Fruit fly (Drosophila melanogaster) whole organism, embryonic: ENCODE results near the gene CG11379.

Experiments
- ATbp ChIP-seq: fragments of 200-800 bp; sonication (Bioruptor generic); optimal IDR thresholded peaks from 2 replicates; lab custom pipeline; 2017; ENCODE audit warnings: missing biosample characterization, mild to moderate bottlenecking, missing genetic modification characterization, missing genetic modification reagents
- Adf1 ChIP-seq: fragments of 200-800 bp; sonication (Bioruptor generic); IDR thresholded peaks from 2 replicates; pipeline ENCODE4 v1.3.6; 2022; ENCODE audit warnings: missing biosample characterization, missing genetic modification characterization
- Bteb2 ChIP-seq: fragments of 200-800 bp; sonication (Bioruptor generic); optimal IDR thresholded peaks from 2 replicates; lab custom pipeline; 2016; ENCODE audit warnings: missing biosample characterization, missing genetic modification characterization
- CG10321 ChIP-seq: fragments of 200-800 bp; sonication (Bioruptor generic); IDR thresholded peaks from 2 replicates; pipeline ENCODE4 v1.3.6; 2022; ENCODE audit warnings: missing biosample characterization, missing genetic modification characterization
- CG12071 ChIP-seq: fragments of 200-800 bp; sonication (Bioruptor generic); optimal IDR thresholded peaks from 3 replicates; lab custom pipeline; 2018; ENCODE audit warnings: missing biosample characterization, mild to moderate bottlenecking, missing genetic modification characterization
- CG12299 ChIP-seq: fragments of 200-800 bp; sonication (Bioruptor generic); optimal IDR thresholded peaks from 2 replicates; lab custom pipeline; 2018; ENCODE audit warnings: missing biosample characterization, mild to moderate bottlenecking, missing genetic modification characterization
- CG12769 ChIP-seq: fragments of 200-800 bp; sonication (Bioruptor generic); optimal IDR thresholded peaks from 2 replicates; lab custom pipeline; 2019; ENCODE audit warnings: missing biosample characterization, mild to moderate bottlenecking, missing genetic modification characterization, moderate library complexity
- CG13123 ChIP-seq: fragments of 200-800 bp; sonication (Bioruptor generic); optimal IDR thresholded peaks from 2 replicates; lab custom pipeline; 2016; ENCODE audit warnings: missing biosample characterization, missing genetic modification characterization
- CG17385 ChIP-seq: fragments of 200-800 bp; sonication (Bioruptor generic); optimal IDR thresholded peaks from 3 replicates; lab custom pipeline; 2018; ENCODE audit warnings: missing biosample characterization, mild to moderate bottlenecking, missing genetic modification characterization
- CG17612 ChIP-seq: fragments of 200-800 bp; sonication (Bioruptor generic); IDR thresholded peaks from 2 replicates; pipeline ENCODE4 v1.3.6; 2022; ENCODE audit warnings: missing biosample characterization, missing genetic modification characterization
- CG17829 ChIP-seq: fragments of 200-800 bp; optimal IDR thresholded peaks from 2 replicates; lab custom pipeline; 2019; ENCODE audit warnings: missing biosample characterization, mild to moderate bottlenecking, missing genetic modification characterization, moderate library complexity
- CG18599 ChIP-seq: fragments of 200-800 bp; sonication (Bioruptor generic); optimal IDR thresholded peaks from 3 replicates; lab custom pipeline; 2017; ENCODE audit warnings: missing biosample characterization, missing genetic modification characterization, mild to moderate bottlenecking, moderate library complexity, missing genetic modification reagents
- CG18764 ChIP-seq: fragments of 200-800 bp; sonication (Bioruptor generic); optimal IDR thresholded peaks from 3 replicates; lab custom pipeline; 2016; ENCODE audit warnings: missing biosample characterization, missing genetic modification characterization
- CG2678 ChIP-seq: fragments of 200-800 bp; sonication (Bioruptor generic); optimal IDR thresholded peaks from 3 replicates; lab custom pipeline; 2019; ENCODE audit warnings: missing biosample characterization, mild to moderate bottlenecking, missing genetic modification characterization, moderate library complexity
- CG34376 ChIP-seq: fragments of 200-800 bp; sonication (Bioruptor generic); optimal IDR thresholded peaks from 2 replicates; lab custom pipeline; 2018; ENCODE audit warnings: missing biosample characterization, mild to moderate bottlenecking, missing genetic modification characterization
- CG3726 ChIP-seq: fragments of 200-800 bp; sonication (Bioruptor generic); IDR thresholded peaks from 3 replicates; pipeline ENCODE4, ENCODE4 v1.3.6; 2022; ENCODE audit warnings: missing biosample characterization, missing genetic modification characterization
- CG4404 ChIP-seq: fragments of 200-800 bp; sonication (Bioruptor generic); IDR thresholded peaks from 2 replicates; pipeline ENCODE4 v1.3.6; 2022; ENCODE audit warnings: missing biosample characterization, missing genetic modification characterization
- CG4707 ChIP-seq: fragments of 200-800 bp; sonication (Bioruptor generic); optimal IDR thresholded peaks from 2 replicates; lab custom pipeline; 2018; ENCODE audit warnings: missing biosample characterization, mild to moderate bottlenecking, missing genetic modification characterization, moderate library complexity
- CG6254 ChIP-seq: fragments of 200-800 bp; sonication (Bioruptor generic); optimal IDR thresholded peaks from 3 replicates; lab custom pipeline; 2017; ENCODE audit warnings: mild to moderate bottlenecking, missing biosample characterization, missing genetic modification reagents, missing genetic modification characterization
- CG8290 ChIP-seq, 3 experiments: fragments of 200-800 bp; sonication (Bioruptor generic); optimal IDR thresholded peaks; 2 replicates each; lab custom pipeline; 2016 to 2019; ENCODE audit warnings: missing biosample characterization in 3 of 3, missing genetic modification characterization in 3 of 3, mild to moderate bottlenecking in 2 of 3, moderate library complexity in 1 of 3
- CG8359 ChIP-seq: fragments of 200-800 bp; sonication (Bioruptor generic); optimal IDR thresholded peaks from 2 replicates; lab custom pipeline; 2017; ENCODE audit warnings: missing biosample characterization, mild to moderate bottlenecking, missing genetic modification characterization, borderline replicate concordance
- Deaf1 ChIP-seq: fragments of 200-800 bp; optimal IDR thresholded peaks from 3 replicates; lab custom pipeline; 2019; ENCODE audit warnings: missing biosample characterization, mild to moderate bottlenecking, missing genetic modification characterization, moderate library complexity
- Gsc ChIP-seq: fragments of 200-800 bp; sonication (Bioruptor generic); IDR thresholded peaks from 2 replicates; pipeline ENCODE4 v1.3.6; 2022; ENCODE audit warnings: missing biosample characterization, missing genetic modification characterization
- HmgZ ChIP-seq: fragments of 200-800 bp; sonication (Bioruptor generic); optimal IDR thresholded peaks from 2 replicates; lab custom pipeline; 2018; ENCODE audit warnings: missing biosample characterization, mild to moderate bottlenecking, missing genetic modification characterization
- Lhr ChIP-seq: fragments of 200-800 bp; sonication (Bioruptor generic); optimal IDR thresholded peaks from 3 replicates; lab custom pipeline; 2017; ENCODE audit warnings: mild to moderate bottlenecking, missing biosample characterization, missing genetic modification reagents, missing genetic modification characterization
- Med ChIP-seq: fragments of 200-800 bp; sonication (Bioruptor generic); peaks from one replicate; lab custom pipeline; 2016; ENCODE audit warnings: missing biosample characterization, missing genetic modification characterization, mild to moderate bottlenecking, inconsistent platforms, moderate library complexity
- Nf-YC ChIP-seq: fragments of 200-800 bp; optimal IDR thresholded peaks from 3 replicates; lab custom pipeline; 2019; ENCODE audit warnings: missing biosample characterization, mild to moderate bottlenecking, missing genetic modification characterization, moderate library complexity
- Pdp1 ChIP-seq, 2 experiments: fragments of 200-800 bp; sonication (Bioruptor generic); optimal IDR thresholded peaks; 3 replicates each; lab custom pipeline; 2016; ENCODE audit warnings: missing biosample characterization in 2 of 2, missing genetic modification characterization in 2 of 2, mild to moderate bottlenecking in 1 of 2, moderate library complexity in 1 of 2
- ac ChIP-seq: fragments of 200-800 bp; sonication (Bioruptor generic); optimal IDR thresholded peaks from 3 replicates; lab custom pipeline; 2017; ENCODE audit warnings: missing biosample characterization, mild to moderate bottlenecking, missing genetic modification characterization
- bab2 ChIP-seq: fragments of 200-800 bp; sonication (Bioruptor generic); optimal IDR thresholded peaks from 2 replicates; lab custom pipeline; 2016; ENCODE audit warnings: missing biosample characterization, missing genetic modification characterization
- cas ChIP-seq: fragments of 200-800 bp; sonication (Bioruptor generic); IDR thresholded peaks from 2 replicates; pipeline ENCODE4 v1.3.6; 2022; ENCODE audit warnings: missing biosample characterization, missing genetic modification characterization
- chinmo ChIP-seq: fragments of 200-800 bp; sonication (Bioruptor generic); IDR thresholded peaks from 4 replicates; pipeline ENCODE4 v1.3.6; 2022; ENCODE audit warnings: missing biosample characterization, missing genetic modification characterization; ENCODE audit not compliant: partially characterized antibody
- chm ChIP-seq: fragments of 200-800 bp; sonication (Bioruptor generic); IDR thresholded peaks from 2 replicates; pipeline ENCODE4 v1.3.6; 2022; ENCODE audit warnings: missing biosample characterization, missing genetic modification characterization
- exex ChIP-seq: fragments of 200-800 bp; sonication (Bioruptor generic); optimal IDR thresholded peaks from 4 replicates; lab custom pipeline; 2018; ENCODE audit warnings: missing biosample characterization, mild to moderate bottlenecking, missing genetic modification characterization, moderate library complexity
- grn ChIP-seq: fragments of 200-800 bp; sonication (Bioruptor generic); optimal IDR thresholded peaks from 3 replicates; lab custom pipeline; 2017; ENCODE audit warnings: missing biosample characterization, missing genetic modification characterization
- gt ChIP-seq: fragments of 200-800 bp; sonication (Bioruptor generic); IDR thresholded peaks from 2 replicates; pipeline ENCODE4 v1.3.6; 2022; ENCODE audit warnings: missing biosample characterization, missing genetic modification characterization
- lmd ChIP-seq: fragments of 200-800 bp; sonication (Bioruptor generic); IDR thresholded peaks from 2 replicates; pipeline ENCODE4 v1.3.6; 2022; ENCODE audit warnings: missing biosample characterization, missing genetic modification characterization
- mirr ChIP-seq: fragments of 200-800 bp; sonication (Bioruptor generic); optimal IDR thresholded peaks from 3 replicates; lab custom pipeline; 2018; ENCODE audit warnings: missing biosample characterization, mild to moderate bottlenecking, missing genetic modification characterization
- pfk ChIP-seq: fragments of 200-800 bp; sonication (Bioruptor generic); optimal IDR thresholded peaks from 2 replicates; lab custom pipeline; 2018; ENCODE audit warnings: missing biosample characterization, mild to moderate bottlenecking, missing genetic modification characterization, moderate library complexity
- sd ChIP-seq: fragments of 200-800 bp; sonication (Bioruptor generic); optimal IDR thresholded peaks from 3 replicates; lab custom pipeline; 2018; ENCODE audit warnings: missing biosample characterization, mild to moderate bottlenecking, missing genetic modification characterization, moderate library complexity
- sens ChIP-seq: fragments of 200-800 bp; sonication (Bioruptor generic); peaks from one replicate; lab custom pipeline; 2016; ENCODE audit warnings: missing biosample characterization, missing genetic modification characterization
- slbo ChIP-seq: fragments of 200-800 bp; sonication (Bioruptor generic); IDR thresholded peaks from 2 replicates; pipeline ENCODE4 v1.3.6; 2022; ENCODE audit warnings: missing biosample characterization, missing genetic modification characterization
- sug ChIP-seq: fragments of 200-800 bp; optimal IDR thresholded peaks from 2 replicates; lab custom pipeline; 2019; ENCODE audit warnings: missing biosample characterization, mild to moderate bottlenecking, missing genetic modification characterization, moderate library complexity

CG11379 gene

dm6 chrX:1171018-1171417 is 8.9 kb upstream of the CG11379 start (continued):
- TF ChIP-seq gt, result no peak
- TF ChIP-seq CG4404 (GFP tag; lab: Robert Waterston, UW), result no peak
- TF ChIP-seq lmd (GFP tag; lab: Robert Waterston, UW), result peak; percentile 39; the same call in 1 of the 2 replicates
- peak; percentile 28 for TF ChIP-seq slbo (GFP tag; lab: Robert Waterston, UW)
- no peak for TF ChIP-seq ac (GFP tag; lab: Kevin White, UChicago)
- TF ChIP-seq Lhr (GFP tag; lab: Kevin White, UChicago), result no peak
- TF ChIP-seq pfk (GFP tag; lab: Kevin White, UChicago), result no peak
- TF ChIP-seq CG8290 (GFP tag; optimal IDR thresholded peaks at IDR 0.05; lab: Kevin White, UChicago), result no peak
- TF ChIP-seq CG8290 (tag; optimal IDR thresholded peaks at IDR 0.05; lab: Kevin White, UChicago), result peak in 1 of 2 experiments; percentile 8
- TF ChIP-seq Adf1, result no peak
- peak; percentile 79 for TF ChIP-seq CG18599
- TF ChIP-seq CG12071 (GFP tag; lab: Kevin White, UChicago), result peak; percentile 21
- TF ChIP-seq CG17612 (GFP tag; lab: Robert Waterston, UW), result no peak
- TF ChIP-seq cas, result no peak
- peak; percentile 32 for TF ChIP-seq CG17829 (tag; lab: Kevin White, UChicago)
- TF ChIP-seq CG12769, result peak; percentile 35
- no peak for TF ChIP-seq CG4707
- TF ChIP-seq CG13123 (GFP tag; lab: Kevin White, UChicago), result no peak
- TF ChIP-seq CG6254, result no peak
- TF ChIP-seq CG18764 (GFP tag; lab: Kevin White, UChicago), result no peak
- TF ChIP-seq CG10321 (GFP tag; lab: Robert Waterston, UW), result no peak
- peak; percentile 51 for TF ChIP-seq CG17385
- TF ChIP-seq ATbp, result peak; percentile 23
- TF ChIP-seq CG3726 (GFP tag; lab: Robert Waterston, UW), result no peak
- TF ChIP-seq Bteb2 (GFP tag; lab: Kevin White, UChicago), result no peak
- TF ChIP-seq CG8359 (GFP tag; lab: Kevin White, UChicago), result no peak
- TF ChIP-seq, all 482 proteins: peak for 151

dm6 chrX:1172756-1173422 is 7.1 kb upstream of the CG11379 start:
- TF ChIP-seq Gsc (GFP tag; lab: Robert Waterston, UW), result no peak
- no peak for TF ChIP-seq Nf-YC (tag; lab: Kevin White, UChicago)
- no peak for TF ChIP-seq bab2
- peak; percentile 25; the same call in 1 of the 2 replicates for TF ChIP-seq chm (GFP tag; lab: Robert Waterston, UW)
- TF ChIP-seq Med (GFP tag; lab: Kevin White, UChicago), result peak; percentile 20
- peak; percentile 46 for TF ChIP-seq sug
- TF ChIP-seq Deaf1 (tag; lab: Kevin White, UChicago), result peak; percentile 51
- no peak for TF ChIP-seq CG8290 (GFP tag; optimal IDR thresholded peaks at IDR 0.05; lab: Kevin White, UChicago)
- TF ChIP-seq CG8290 (tag; optimal IDR thresholded peaks at IDR 0.05; lab: Kevin White, UChicago), result peak in 1 of 2 experiments; percentile 51
- peak; percentile 13 for TF ChIP-seq HmgZ (tag; lab: Kevin White, UChicago)
- peak; percentile 1 for TF ChIP-seq sens (GFP tag; lab: Kevin White, UChicago)
- peak; percentile 1 for TF ChIP-seq CG2678 (tag; lab: Kevin White, UChicago)
- TF ChIP-seq chinmo (GFP tag; lab: Robert Waterston, UW), result 0 out of 4 replicates have a peak, but pooled peaks have one; percentile 30
- TF ChIP-seq sd, result peak; percentile 71
- peak in 1 of 2 experiments; percentile 78 for TF ChIP-seq Pdp1 (GFP tag; optimal IDR thresholded peaks at IDR 0.05; lab: Kevin White, UChicago)
- peak; percentile 5 for TF ChIP-seq CG18599
- TF ChIP-seq grn (GFP tag; lab: Kevin White, UChicago), result peak; percentile 75
- TF ChIP-seq CG34376 (GFP tag; lab: Kevin White, UChicago), result peak; percentile 66
- peak; percentile 95 for TF ChIP-seq exex (tag; lab: Kevin White, UChicago)
- TF ChIP-seq CG12299 (tag; lab: Kevin White, UChicago), result no peak
- TF ChIP-seq mirr, result peak; percentile 88
